Fruit fly (Drosophila melanogaster) whole organism, prepupa: ENCODE data around the gene RpL6.

Experiments
- CG11762 ChIP-seq: fragments of 200-800 bp; sonication (Bioruptor generic); optimal IDR thresholded peaks from 3 replicates; lab custom pipeline; 2016; ENCODE audit warnings: missing biosample characterization, missing genetic modification characterization; ENCODE audit not compliant: insufficient read depth
- CG1621 ChIP-seq: fragments of 200-800 bp; sonication (Bioruptor generic); optimal IDR thresholded peaks from 3 replicates; lab custom pipeline; 2018; ENCODE audit warnings: missing biosample characterization, mild to moderate bottlenecking, missing genetic modification characterization
- CG3032 ChIP-seq: fragments of 200-800 bp; optimal IDR thresholded peaks from 2 replicates; lab custom pipeline; 2019; ENCODE audit warnings: missing biosample characterization, mild to moderate bottlenecking, missing genetic modification characterization, moderate library complexity
- CG32006 ChIP-seq: fragments of 200-800 bp; sonication (Bioruptor generic); optimal IDR thresholded peaks from 3 replicates; lab custom pipeline; 2017; ENCODE audit warnings: missing biosample characterization, mild to moderate bottlenecking, missing genetic modification characterization
- CG6276 ChIP-seq: fragments of 200-800 bp; sonication (Bioruptor generic); optimal IDR thresholded peaks from 2 replicates; lab custom pipeline; 2017; ENCODE audit warnings: missing biosample characterization, mild to moderate bottlenecking, missing genetic modification characterization
- CG6792 ChIP-seq: fragments of 200-800 bp; sonication (Bioruptor generic); optimal IDR thresholded peaks from 3 replicates; lab custom pipeline; 2016; ENCODE audit warnings: missing biosample characterization, missing genetic modification characterization
- Lpt ChIP-seq: fragments of 200-800 bp; sonication (Bioruptor generic); optimal IDR thresholded peaks from 3 replicates; lab custom pipeline; 2016; ENCODE audit warnings: missing biosample characterization, missing genetic modification characterization
- Sox15 ChIP-seq: fragments of 200-800 bp; sonication (Bioruptor generic); optimal IDR thresholded peaks from 3 replicates; lab custom pipeline; 2016; ENCODE audit warnings: missing biosample characterization, missing genetic modification characterization
- lz ChIP-seq: fragments of 200-800 bp; sonication (Bioruptor generic); optimal IDR thresholded peaks from 3 replicates; lab custom pipeline; 2016; ENCODE audit warnings: missing biosample characterization, missing genetic modification characterization
- spab ChIP-seq: fragments of 200-800 bp; sonication (Bioruptor generic); optimal IDR thresholded peaks from 2 replicates; lab custom pipeline; 2017; ENCODE audit warnings: missing biosample characterization, mild to moderate bottlenecking, missing genetic modification characterization, missing genetic modification reagents
- ss ChIP-seq, 2 experiments: fragments of 200-800 bp; sonication (Bioruptor generic); optimal IDR thresholded peaks; 2 replicates in 1 of 2; 3 replicates in 1 of 2; lab custom pipeline; 2017 to 2018; ENCODE audit warnings: mild to moderate bottlenecking in 2 of 2, missing biosample characterization in 2 of 2, missing genetic modification characterization in 2 of 2, moderate library complexity in 1 of 2

DNA sequence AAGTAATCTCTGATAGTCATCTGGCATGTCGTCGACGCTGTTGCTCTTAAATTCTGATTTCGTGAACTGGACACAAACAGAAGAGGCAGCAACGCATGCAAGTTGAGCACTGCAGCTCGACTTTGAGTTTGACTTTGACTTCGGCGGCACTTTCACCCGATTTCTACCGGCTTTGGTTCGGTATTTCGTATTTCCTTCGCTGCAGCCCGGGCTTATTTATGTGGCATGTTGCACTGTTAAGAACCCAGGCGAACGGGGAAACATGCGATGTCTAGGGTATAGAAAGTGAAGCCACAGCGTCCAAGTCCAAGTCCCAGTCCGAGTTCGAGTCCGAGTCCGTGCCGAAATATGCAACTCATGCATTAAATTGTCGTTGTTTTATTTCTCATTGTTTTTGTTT, 31.8 kb downstream of the RpL6 start:
- no peak for TF ChIP-seq CG3032 (tag; lab: Kevin White, UChicago)
- TF ChIP-seq CG11762 (GFP tag; lab: Kevin White, UChicago): no peak
- TF ChIP-seq CG32006 (GFP tag; lab: Kevin White, UChicago): no peak
- no peak for TF ChIP-seq spab (GFP tag; lab: Kevin White, UChicago)
- TF ChIP-seq Lpt (GFP tag; lab: Kevin White, UChicago): no peak
- no peak for TF ChIP-seq lz (GFP tag; lab: Kevin White, UChicago)
- TF ChIP-seq CG1621 (tag; lab: Kevin White, UChicago): no peak
- TF ChIP-seq CG6276 (GFP tag; lab: Kevin White, UChicago): no peak
- TF ChIP-seq CG6792 (GFP tag; lab: Kevin White, UChicago): no peak
- TF ChIP-seq Sox15 (GFP tag; lab: Kevin White, UChicago): no peak
- TF ChIP-seq ss (GFP tag; optimal IDR thresholded peaks at IDR 0.05; lab: Kevin White, UChicago): no peak
